Worm (Caenorhabditis elegans) whole organism, mixed stage, embryonic: Measurements from ENCODE around the gene F54F7.3.

Experiments used
- blmp-1 ChIP-seq: fragments of 150-350 bp; optimal IDR thresholded peaks from 2 replicates; lab custom pipeline; 2014; ENCODE audit warnings: missing biosample characterization, missing genetic modification characterization
- ceh-83 ChIP-seq: fragments of 200-800 bp; sonication (Bioruptor generic); optimal IDR thresholded peaks from 2 replicates; lab custom pipeline; 2018; ENCODE audit warnings: mild to moderate bottlenecking, missing genetic modification characterization, missing compliant biosample characterization
- ces-1 ChIP-seq: fragments of 150-350 bp; optimal IDR thresholded peaks from 2 replicates; lab custom pipeline; 2014; ENCODE audit warnings: missing biosample characterization, missing genetic modification reagents, missing genetic modification characterization
- elt-3 ChIP-seq: fragments of 150-350 bp; optimal IDR thresholded peaks from 2 replicates; lab custom pipeline; 2014; ENCODE audit warnings: missing biosample characterization, missing genetic modification characterization
- lsy-2 ChIP-seq: fragments of 150-350 bp; optimal IDR thresholded peaks from 2 replicates; lab custom pipeline; 2014; ENCODE audit warnings: missing biosample characterization, missing genetic modification characterization
- mep-1 ChIP-seq: fragments of 150-350 bp; optimal IDR thresholded peaks from 2 replicates; lab custom pipeline; 2017; ENCODE audit warnings: missing biosample characterization, missing genetic modification reagents, missing genetic modification characterization, inconsistent platforms
- nhr-237 ChIP-seq: fragments of 150-350 bp; optimal IDR thresholded peaks from 2 replicates; lab custom pipeline; 2014; ENCODE audit warnings: missing biosample characterization, missing genetic modification characterization
- sptf-1 ChIP-seq: sonication (generic microtip); optimal IDR thresholded peaks from 2 replicates; lab custom pipeline; 2017; ENCODE audit warnings: mild to moderate bottlenecking, missing genetic modification characterization, moderate library complexity, missing compliant biosample characterization
- unc-120 ChIP-seq: sonication (generic microtip); optimal IDR thresholded peaks from 2 replicates; lab custom pipeline; 2017; ENCODE audit warnings: missing genetic modification characterization, missing compliant biosample characterization; ENCODE audit not compliant: poor library complexity, severe bottlenecking
- unc-39 ChIP-seq: fragments of 150-350 bp; optimal IDR thresholded peaks from 2 replicates; lab custom pipeline; 2014; ENCODE audit warnings: missing biosample characterization, missing genetic modification characterization
- unc-62 ChIP-seq: fragments of 150-350 bp; optimal IDR thresholded peaks from 2 replicates; lab custom pipeline; 2014; ENCODE audit warnings: missing biosample characterization, missing genetic modification reagents, missing genetic modification characterization

ce11 chrX:11872210-11872609 lies 22.2 kb upstream of the F54F7.3 start:
- TF ChIP-seq lsy-2 (tag; lab: Kevin White, UChicago) (no peak), unc-62 (no peak), unc-39 (tag; lab: Kevin White, UChicago) (no peak), ceh-83 (GFP tag; lab: Kevin White, UChicago) (peak; percentile 4), ces-1 (GFP tag; lab: Kevin White, UChicago) (no peak), elt-3 (tag; lab: Kevin White, UChicago) (no peak), unc-120 (tag; lab: Kevin White, UChicago) (no peak), blmp-1 (tag; lab: Kevin White, UChicago) (no peak), mep-1 (tag; lab: Kevin White, UChicago) (no peak), sptf-1 (no peak), nhr-237 (tag; lab: Kevin White, UChicago) (no peak)
